Fruit fly (Drosophila melanogaster): ENCODE data around the gene CG31464.

- TF ChIP-seq CG15710 (tag; optimal IDR thresholded peaks at IDR 0.05) (no peak), CG9948 (tag; optimal IDR thresholded peaks at IDR 0.05) (no peak), CG4496 (GFP tag; IDR thresholded peaks at IDR 0.05) (no peak), CG17806 (tag; optimal IDR thresholded peaks at IDR 0.05) (no peak), D1 (tag; optimal IDR thresholded peaks at IDR 0.05) (no peak), CG10348 (GFP tag; IDR thresholded peaks at IDR 0.05) (no peak)
These were observed 13.3 kb upstream of the CG31464 start, which contains the start of gene ato for dm6 chr3R:8277494-8278293.
